Worm (Caenorhabditis elegans) whole organism, L4 larva: ENCODE results near the gene ZK1055.2.

Experiments
- D1046.2 ChIP-seq: fragments of 200-800 bp; sonication (Bioruptor generic); IDR thresholded peaks from 2 replicates; pipeline ENCODE4 v1.3.6; 2022; ENCODE audit warnings: missing genetic modification characterization, missing compliant biosample characterization
- F26F4.8 ChIP-seq: fragments of 200-800 bp; sonication (Bioruptor generic); conservative IDR thresholded peaks from 2 replicates; pipeline ENCODE4 v1.3.6; 2022; ENCODE audit warnings: missing genetic modification characterization, missing compliant biosample characterization
- F37D6.2 ChIP-seq: sonication (generic microtip); optimal IDR thresholded peaks from 2 replicates; lab custom pipeline; 2016; ENCODE audit warnings: mild to moderate bottlenecking, missing genetic modification characterization, missing compliant biosample characterization
- T20F7.1 ChIP-seq: fragments of 200-800 bp; sonication (Bioruptor generic); optimal IDR thresholded peaks from 2 replicates; lab custom pipeline; 2018; ENCODE audit warnings: mild to moderate bottlenecking, missing genetic modification characterization, missing compliant biosample characterization
- aha-1 ChIP-seq: fragments of 150-350 bp; peaks from one replicate; lab custom pipeline; 2014; ENCODE audit warnings: missing biosample characterization, missing genetic modification characterization
- ceh-20 ChIP-seq: fragments of 200-800 bp; sonication (Bioruptor generic); IDR thresholded peaks from 2 replicates; pipeline ENCODE4 v1.3.6; 2022; ENCODE audit warnings: missing genetic modification reagents, missing genetic modification characterization, missing compliant biosample characterization
- ceh-32 ChIP-seq: sonication (generic microtip); optimal IDR thresholded peaks from 2 replicates; lab custom pipeline; 2016; ENCODE audit warnings: mild to moderate bottlenecking, missing genetic modification characterization, missing compliant biosample characterization; ENCODE audit not compliant: poor library complexity
- ctbp-1 ChIP-seq: fragments of 200-800 bp; sonication (Bioruptor generic); IDR thresholded peaks from 2 replicates; pipeline ENCODE4 v1.3.6; 2022; ENCODE audit warnings: missing genetic modification reagents, missing genetic modification characterization, missing compliant biosample characterization
- daf-16 ChIP-seq, 3 experiments: sonication (generic microtip); optimal IDR thresholded peaks; 2 replicates each; lab custom pipeline; 2016 to 2017; ENCODE audit warnings: missing genetic modification characterization in 3 of 3, missing genetic modification reagents in 3 of 3, mild to moderate bottlenecking in 2 of 3, missing compliant biosample characterization in 2 of 3, missing biosample characterization in 1 of 3, moderate library complexity in 1 of 3
- dmd-6 ChIP-seq: fragments of 200-800 bp; sonication (Bioruptor generic); IDR thresholded peaks from 2 replicates; pipeline ENCODE4 v1.3.6; 2022; ENCODE audit warnings: missing genetic modification reagents, missing genetic modification characterization, missing compliant biosample characterization
- egl-43 ChIP-seq: fragments of 200-800 bp; sonication (Bioruptor generic); IDR thresholded peaks from 2 replicates; pipeline ENCODE4 v1.3.6; 2022; ENCODE audit warnings: missing genetic modification reagents, missing genetic modification characterization, missing compliant biosample characterization
- jun-1 ChIP-seq: fragments of 150-350 bp; optimal IDR thresholded peaks from 2 replicates; lab custom pipeline; 2014; ENCODE audit warnings: missing biosample characterization, missing genetic modification reagents, missing genetic modification characterization
- lin-13 ChIP-seq: fragments of 150-350 bp; optimal IDR thresholded peaks from 2 replicates; lab custom pipeline; 2014; ENCODE audit warnings: missing biosample characterization, missing genetic modification reagents, missing genetic modification characterization
- lin-15B ChIP-seq: fragments of 150-350 bp; sonication (generic microtip); optimal IDR thresholded peaks from 3 replicates; lab custom pipeline; 2014; ENCODE audit warnings: missing biosample characterization, missing genetic modification characterization
- mdl-1 ChIP-seq, 2 experiments: fragments of 150-350 bp in 1 of 2; sonication (generic microtip) in 1 of 2; optimal IDR thresholded peaks; 2 replicates each; lab custom pipeline; 2014 to 2017; ENCODE audit warnings: missing biosample characterization in 2 of 2, missing genetic modification characterization in 2 of 2
- mes-2 ChIP-seq: sonication (generic microtip); optimal IDR thresholded peaks from 2 replicates; lab custom pipeline; 2016; ENCODE audit warnings: missing genotype, mild to moderate bottlenecking, missing genetic modification characterization, missing compliant biosample characterization; ENCODE audit not compliant: poor library complexity, severe bottlenecking
- mxl-2 ChIP-seq: fragments of 200-800 bp; sonication (Bioruptor generic); conservative IDR thresholded peaks from 2 replicates; pipeline ENCODE4 v1.3.6; 2022; ENCODE audit warnings: missing genetic modification reagents, missing genetic modification characterization, missing compliant biosample characterization
- nhr-10 ChIP-seq: fragments of 150-350 bp; optimal IDR thresholded peaks from 2 replicates; lab custom pipeline; 2014; ENCODE audit warnings: missing biosample characterization, missing genetic modification characterization
- nhr-102 ChIP-seq: sonication (generic microtip); optimal IDR thresholded peaks from 2 replicates; lab custom pipeline; 2016; ENCODE audit warnings: mild to moderate bottlenecking, missing genetic modification characterization, moderate library complexity, missing compliant biosample characterization
- nhr-111 ChIP-seq: fragments of 200-800 bp; sonication (Bioruptor generic); optimal IDR thresholded peaks from 2 replicates; lab custom pipeline; 2018; ENCODE audit warnings: mild to moderate bottlenecking, missing genetic modification characterization, missing compliant biosample characterization
- nhr-237 ChIP-seq: sonication (generic microtip); optimal IDR thresholded peaks from 2 replicates; lab custom pipeline; 2017; ENCODE audit warnings: missing biosample characterization, missing genetic modification characterization
- nhr-28 ChIP-seq: fragments of 150-350 bp; optimal IDR thresholded peaks from 2 replicates; lab custom pipeline; 2014; ENCODE audit warnings: missing biosample characterization, missing genetic modification characterization
- nhr-48 ChIP-seq: sonication (generic microtip); optimal IDR thresholded peaks from 2 replicates; lab custom pipeline; 2016; ENCODE audit warnings: mild to moderate bottlenecking, missing genetic modification characterization, missing compliant biosample characterization
- pha-4 ChIP-seq, 2 experiments: fragments of 150-350 bp in 1 of 2; fragments of 200-800 bp in 1 of 2; sonication (Bioruptor generic) in 1 of 2; IDR thresholded peaks in 1 of 2; optimal IDR thresholded peaks in 1 of 2; 2 replicates each; pipeline versions ENCODE4 v1.3.6 to Lab custom; 2014 to 2022; ENCODE audit warnings: missing genetic modification characterization in 2 of 2, missing genetic modification reagents in 2 of 2, missing biosample characterization in 1 of 2, missing compliant biosample characterization in 1 of 2
- php-3 ChIP-seq: fragments of 200-800 bp; sonication (Bioruptor generic); IDR thresholded peaks from 2 replicates; pipeline ENCODE4 v1.3.6; 2022; ENCODE audit warnings: missing genetic modification reagents, missing genetic modification characterization, missing compliant biosample characterization
- pqm-1 ChIP-seq: sonication (generic microtip); optimal IDR thresholded peaks from 2 replicates; lab custom pipeline; 2017; ENCODE audit warnings: missing biosample characterization, missing genetic modification characterization
- set-16 ChIP-seq: fragments of 200-800 bp; sonication (Bioruptor generic); IDR thresholded peaks from 2 replicates; pipeline ENCODE4 v1.3.6; 2022; ENCODE audit warnings: missing genetic modification reagents, missing genetic modification characterization, missing compliant biosample characterization
- skn-1 ChIP-seq: fragments of 150-350 bp; optimal IDR thresholded peaks from 2 replicates; lab custom pipeline; 2014; ENCODE audit warnings: missing biosample characterization, missing genetic modification characterization
- snpc-4 ChIP-seq: fragments of 150-350 bp; optimal IDR thresholded peaks from 2 replicates; lab custom pipeline; 2014; ENCODE audit warnings: missing biosample characterization, missing genetic modification characterization
- tag-97 ChIP-seq: fragments of 200-800 bp; sonication (Bioruptor generic); IDR thresholded peaks from 2 replicates; pipeline ENCODE4 v1.3.6; 2022; ENCODE audit warnings: missing genetic modification characterization, missing compliant biosample characterization
- tra-1 ChIP-seq: fragments of 200-800 bp; sonication (Bioruptor generic); IDR thresholded peaks from 2 replicates; pipeline ENCODE4 v1.3.6; 2022; ENCODE audit warnings: missing genetic modification reagents, missing genetic modification characterization, missing compliant biosample characterization
- unc-130 ChIP-seq: sonication (generic microtip); optimal IDR thresholded peaks from 2 replicates; lab custom pipeline; 2016; ENCODE audit warnings: missing genetic modification reagents, missing genetic modification characterization, missing compliant biosample characterization
- unc-62 ChIP-seq, 3 experiments: fragments of 150-350 bp in 1 of 3; sonication (generic microtip); optimal IDR thresholded peaks in 2 of 3; peaks in 1 of 3; 1 replicate in 1 of 3; 2 replicates in 2 of 3; lab custom pipeline; 2014 to 2017; ENCODE audit warnings: missing biosample characterization in 3 of 3, missing genetic modification characterization in 3 of 3, missing genetic modification reagents in 3 of 3, missing genotype in 1 of 3
- vab-7 ChIP-seq: fragments of 200-800 bp; sonication (Bioruptor generic); IDR thresholded peaks from 2 replicates; pipeline ENCODE4 v1.3.6; 2022; ENCODE audit warnings: missing genetic modification reagents, missing genetic modification characterization, missing compliant biosample characterization
- zag-1 ChIP-seq: fragments of 150-350 bp; optimal IDR thresholded peaks from 2 replicates; lab custom pipeline; 2014; ENCODE audit warnings: missing biosample characterization, missing genetic modification characterization
- zip-2 ChIP-seq: fragments of 150-350 bp; optimal IDR thresholded peaks from 2 replicates; lab custom pipeline; 2014; ENCODE audit warnings: missing biosample characterization, missing genetic modification characterization
- ztf-11 ChIP-seq: fragments of 150-350 bp; optimal IDR thresholded peaks from 2 replicates; lab custom pipeline; 2014; ENCODE audit warnings: missing biosample characterization, missing genetic modification characterization
- ztf-7 ChIP-seq: fragments of 150-350 bp; optimal IDR thresholded peaks from 2 replicates; lab custom pipeline; 2014; ENCODE audit warnings: missing biosample characterization, missing genetic modification characterization

Gene ZK1055.2

ce11 chrV:6614152-6614734, 23.9 kb downstream of the ZK1055.2 start, which contains the start of gene cpr-4 (continued):
- TF ChIP-seq unc-62 (GFP tag; optimal IDR thresholded peaks at IDR 0.05 in 1 of 2; lab: Kevin White, UChicago) (peak in 1 of 2 experiments; percentile 96), unc-62 (tag; optimal IDR thresholded peaks at IDR 0.05; lab: Kevin White, UChicago) (no peak), D1046.2 (no peak), snpc-4 (tag; lab: Kevin White, UChicago) (no peak), egl-43 (GFP tag; lab: Robert Waterston, UW) (no peak), nhr-28 (tag; lab: Kevin White, UChicago) (peak; percentile 95), mdl-1 (tag; optimal IDR thresholded peaks at IDR 0.05; lab: Kevin White, UChicago) (no peak), ztf-7 (tag; lab: Kevin White, UChicago) (no peak), daf-16 (GFP tag; optimal IDR thresholded peaks at IDR 0.05; lab: Kevin White, UChicago) (peak in 1 of 2 experiments; percentile 50), daf-16 (tag; optimal IDR thresholded peaks at IDR 0.05; lab: Kevin White, UChicago) (peak; percentile 88), mxl-2 (GFP tag; lab: Robert Waterston, UW) (no peak), vab-7 (GFP tag; lab: Robert Waterston, UW) (no peak), lin-15B (tag; lab: Kevin White, UChicago) (no peak)
- TF ChIP-seq, all 104 proteins: peak for 23

- TF ChIP-seq F37D6.2 (tag; lab: Kevin White, UChicago) (no peak), jun-1 (tag; lab: Kevin White, UChicago) (no peak), daf-16 (GFP tag; optimal IDR thresholded peaks at IDR 0.05; lab: Kevin White, UChicago) (no peak), daf-16 (tag; optimal IDR thresholded peaks at IDR 0.05; lab: Kevin White, UChicago) (no peak), ztf-11 (tag; lab: Kevin White, UChicago) (no peak), lin-13 (no peak), aha-1 (peak; percentile 74), T20F7.1 (GFP tag; lab: Kevin White, UChicago) (no peak), set-16 (GFP tag; lab: Robert Waterston, UW) (peak; percentile 73), nhr-10 (tag; lab: Kevin White, UChicago) (no peak), nhr-237 (tag; lab: Kevin White, UChicago) (no peak)
Measured at ce11 chrV:6614968-6615367, 24.6 kb downstream of the ZK1055.2 start.

- TF ChIP-seq tag-97, result no peak
- no peak for TF ChIP-seq nhr-111 (GFP tag; lab: Kevin White, UChicago)
- TF ChIP-seq ztf-11 (tag; lab: Kevin White, UChicago), result no peak
- no peak for TF ChIP-seq nhr-48
- no peak for TF ChIP-seq zag-1
- peak; percentile 46; the same call in 1 of the 2 replicates for TF ChIP-seq dmd-6
- peak; percentile 95 for TF ChIP-seq nhr-28 (tag; lab: Kevin White, UChicago)
- TF ChIP-seq mes-2 (tag; lab: Kevin White, UChicago), result no peak
- no peak for TF ChIP-seq php-3
- TF ChIP-seq daf-16 (GFP tag; optimal IDR thresholded peaks at IDR 0.05; lab: Kevin White, UChicago), result no peak
- TF ChIP-seq daf-16 (tag; optimal IDR thresholded peaks at IDR 0.05; lab: Kevin White, UChicago), result peak; percentile 88
- TF ChIP-seq ctbp-1, result no peak
- no peak for TF ChIP-seq aha-1
- TF ChIP-seq pqm-1, result peak; percentile 52
- no peak for TF ChIP-seq skn-1 (tag; lab: Kevin White, UChicago)
Measured at ce11 chrV:6616294-6616693, 25.9 kb downstream of the ZK1055.2 start.

- no peak for TF ChIP-seq ceh-20 (GFP tag; lab: Robert Waterston, UW)
Measured at ce11 chrV:6620809-6621208, 30.4 kb downstream of the ZK1055.2 start.

ce11 chrV:6621894-6622293, 31.5 kb downstream of the ZK1055.2 start, which contains the start of gene nhr-37:
TSS of gene nhr-37 (plus strand) at chrV:6622194.
- TF ChIP-seq set-16 (GFP tag; lab: Robert Waterston, UW) (no peak), unc-130 (no peak), zip-2 (tag; lab: Kevin White, UChicago) (no peak), ceh-32 (tag; lab: Kevin White, UChicago) (no peak), tra-1 (GFP tag; lab: Robert Waterston, UW) (no peak), lin-15B (tag; lab: Kevin White, UChicago) (no peak), F26F4.8 (GFP tag; lab: Robert Waterston, UW) (no peak), nhr-102 (tag; lab: Kevin White, UChicago) (no peak), pha-4 (GFP tag; IDR thresholded peaks at IDR 0.05; lab: Robert Waterston, UW) (no peak), pha-4 (tag; optimal IDR thresholded peaks at IDR 0.05; lab: Kevin White, UChicago) (no peak), egl-43 (GFP tag; lab: Robert Waterston, UW) (no peak), nhr-28 (tag; lab: Kevin White, UChicago) (no peak)
